Fruit fly (Drosophila melanogaster): ENCODE measurements around the gene CG33299.

The CG33299 gene

DNA sequence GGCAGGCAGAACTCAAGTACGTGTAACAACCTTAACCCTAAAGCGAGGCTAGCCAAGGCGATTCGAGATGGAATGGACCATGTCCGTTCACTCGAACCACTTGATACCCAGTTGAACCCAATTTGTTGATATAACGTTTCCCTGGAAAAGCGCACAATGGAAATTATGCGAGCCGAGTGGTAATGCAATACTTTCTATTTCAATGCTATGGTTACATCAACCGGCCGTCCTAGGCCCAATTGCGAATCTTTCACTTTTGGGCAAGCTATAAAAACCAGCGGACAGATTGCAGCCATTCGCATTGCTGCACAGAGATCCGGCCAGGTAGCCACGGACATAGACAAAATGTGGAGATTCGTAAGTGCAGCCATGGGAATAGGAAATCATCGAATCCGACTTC is at the start of gene CG33299:
Gene CG33299, plus strand, starts transcription at position 301 of the 400 bp plus-strand sequence.
- TF ChIP-seq Dll (optimal IDR thresholded peaks at IDR 0.05) (no peak), EcR (GFP tag; optimal IDR thresholded peaks at IDR 0.05) (no peak), psq (optimal IDR thresholded peaks at IDR 0.05) (no peak), pan (optimal IDR thresholded peaks at IDR 0.05) (no peak), CG8478 (optimal IDR thresholded peaks at IDR 0.05) (no peak), usp (GFP tag; optimal IDR thresholded peaks at IDR 0.05) (no peak)

dm6 chr2L:9607997-9608563 is 48.3 kb upstream of the CG33299 start, which contains the start of gene gcm2:
gcm2 (plus strand) TSS chr2L:9608562.
- no peak for TF ChIP-seq usp (GFP tag; optimal IDR thresholded peaks at IDR 0.05)
- no peak for TF ChIP-seq Dll (optimal IDR thresholded peaks at IDR 0.05)
- TF ChIP-seq EcR (GFP tag; optimal IDR thresholded peaks at IDR 0.05), result no peak
- TF ChIP-seq psq (optimal IDR thresholded peaks at IDR 0.05), result no peak
- no peak for TF ChIP-seq pan (optimal IDR thresholded peaks at IDR 0.05)
- no peak for TF ChIP-seq CG8478 (optimal IDR thresholded peaks at IDR 0.05)

- TF ChIP-seq CG8478 (optimal IDR thresholded peaks at IDR 0.05) (no peak), usp (GFP tag; optimal IDR thresholded peaks at IDR 0.05) (no peak), pan (optimal IDR thresholded peaks at IDR 0.05) (no peak), EcR (GFP tag; optimal IDR thresholded peaks at IDR 0.05) (no peak), Dll (optimal IDR thresholded peaks at IDR 0.05) (no peak), psq (optimal IDR thresholded peaks at IDR 0.05) (no peak)
Observed at dm6 chr2L:9609337-9609856, 47.0 kb upstream of the CG33299 start.

DNA sequence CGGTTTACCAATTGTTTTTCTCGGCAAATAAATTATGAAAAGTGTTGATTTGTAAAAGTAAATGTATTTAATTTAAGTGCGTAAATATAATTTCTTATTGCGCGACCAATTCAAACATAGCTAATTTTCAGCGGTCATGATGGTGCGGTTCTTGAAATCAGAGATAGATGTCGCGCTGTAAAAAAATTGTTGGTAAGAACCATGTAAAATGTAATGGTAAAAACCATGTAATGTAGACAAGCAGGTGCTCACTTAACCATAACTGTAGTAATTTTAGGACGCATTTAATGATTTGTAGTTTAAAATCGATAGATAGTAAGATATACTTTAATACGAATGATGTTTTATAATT is 43.8 kb upstream of the CG33299 start:
- TF ChIP-seq CG8478 (optimal IDR thresholded peaks at IDR 0.05) (no peak), pan (optimal IDR thresholded peaks at IDR 0.05) (no peak), usp (GFP tag; optimal IDR thresholded peaks at IDR 0.05) (no peak), psq (optimal IDR thresholded peaks at IDR 0.05) (no peak)

DNA sequence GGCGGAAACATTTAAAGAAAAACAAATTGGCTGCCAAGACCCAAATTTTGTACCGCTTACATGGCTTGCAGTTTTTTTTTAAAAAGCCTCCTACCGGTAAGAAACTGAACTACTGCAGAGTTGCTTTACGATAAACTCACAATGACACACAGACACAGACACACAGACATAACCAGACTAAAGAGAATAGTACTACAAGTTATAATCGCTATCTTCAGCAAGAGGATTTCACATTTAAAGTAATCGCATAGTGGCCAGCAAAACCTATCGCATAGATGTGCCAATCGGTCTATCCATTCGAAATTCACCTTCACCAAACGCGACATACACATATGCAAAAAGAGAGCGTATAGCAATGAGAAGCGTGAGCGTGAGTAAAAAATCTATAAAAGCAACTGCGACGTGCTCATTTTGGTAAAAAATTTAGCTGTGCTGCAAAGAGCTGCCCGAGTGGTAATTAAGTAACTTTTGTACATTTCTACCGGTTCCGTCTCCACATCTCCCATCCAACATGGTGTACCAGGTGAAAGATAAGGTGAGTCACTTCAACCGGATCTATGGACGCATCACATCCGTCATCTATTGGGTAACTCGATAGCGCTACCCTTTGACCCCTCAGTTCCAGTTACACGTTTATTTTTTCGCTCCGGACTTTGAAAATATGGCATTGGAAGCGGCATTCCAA is 43.3 kb upstream of the CG33299 start, which contains the start of gene Trx2:
Gene Trx2, plus strand, starts transcription at position 161 of the 685 bp plus-strand sequence.
- no peak for TF ChIP-seq CG8478 (optimal IDR thresholded peaks at IDR 0.05)
- TF ChIP-seq EcR (GFP tag; optimal IDR thresholded peaks at IDR 0.05), result no peak
- TF ChIP-seq usp (GFP tag; optimal IDR thresholded peaks at IDR 0.05), result no peak
- TF ChIP-seq pan (optimal IDR thresholded peaks at IDR 0.05), result no peak
- no peak for TF ChIP-seq Dll (optimal IDR thresholded peaks at IDR 0.05)
- no peak for TF ChIP-seq psq (optimal IDR thresholded peaks at IDR 0.05)

dm6 chr2L:9613922-9614321 is 42.5 kb upstream of the CG33299 start:
- TF ChIP-seq usp (GFP tag; optimal IDR thresholded peaks at IDR 0.05), result no peak

dm6 chr2L:9614674-9615258 is 41.6 kb upstream of the CG33299 start:
- no peak for TF ChIP-seq CG8478 (optimal IDR thresholded peaks at IDR 0.05)
- TF ChIP-seq Dll (optimal IDR thresholded peaks at IDR 0.05), result no peak
- no peak for TF ChIP-seq usp (GFP tag; optimal IDR thresholded peaks at IDR 0.05)
- no peak for TF ChIP-seq EcR (GFP tag; optimal IDR thresholded peaks at IDR 0.05)
- no peak for TF ChIP-seq psq (optimal IDR thresholded peaks at IDR 0.05)
- TF ChIP-seq pan (optimal IDR thresholded peaks at IDR 0.05), result no peak

dm6 chr2L:9615561-9615960 is 40.8 kb upstream of the CG33299 start:
- TF ChIP-seq pan (optimal IDR thresholded peaks at IDR 0.05) (no peak), psq (optimal IDR thresholded peaks at IDR 0.05) (no peak), EcR (GFP tag; optimal IDR thresholded peaks at IDR 0.05) (no peak), CG8478 (optimal IDR thresholded peaks at IDR 0.05) (no peak), Dll (optimal IDR thresholded peaks at IDR 0.05) (no peak)

dm6 chr2L:9615983-9616519 is 40.3 kb upstream of the CG33299 start, which contains the start of gene GlcAT-S:
GlcAT-S (plus strand) TSS chr2L:9616469.
- TF ChIP-seq pan (optimal IDR thresholded peaks at IDR 0.05), result no peak
- no peak for TF ChIP-seq Dll (optimal IDR thresholded peaks at IDR 0.05)
- no peak for TF ChIP-seq psq (optimal IDR thresholded peaks at IDR 0.05)
- TF ChIP-seq usp (GFP tag; optimal IDR thresholded peaks at IDR 0.05), result no peak
- TF ChIP-seq EcR (GFP tag; optimal IDR thresholded peaks at IDR 0.05), result no peak

- TF ChIP-seq pan (optimal IDR thresholded peaks at IDR 0.05) (no peak), CG8478 (optimal IDR thresholded peaks at IDR 0.05) (no peak), usp (GFP tag; optimal IDR thresholded peaks at IDR 0.05) (no peak), psq (optimal IDR thresholded peaks at IDR 0.05) (no peak), Dll (optimal IDR thresholded peaks at IDR 0.05) (no peak), EcR (GFP tag; optimal IDR thresholded peaks at IDR 0.05) (no peak)
Observed at dm6 chr2L:9616654-9617053, 39.7 kb upstream of the CG33299 start.

dm6 chr2L:9617908-9618307 is 38.5 kb upstream of the CG33299 start:
- TF ChIP-seq CG8478 (optimal IDR thresholded peaks at IDR 0.05) (no peak), EcR (GFP tag; optimal IDR thresholded peaks at IDR 0.05) (no peak), usp (GFP tag; optimal IDR thresholded peaks at IDR 0.05) (no peak), psq (optimal IDR thresholded peaks at IDR 0.05) (no peak), pan (optimal IDR thresholded peaks at IDR 0.05) (no peak), Dll (optimal IDR thresholded peaks at IDR 0.05) (no peak)

DNA sequence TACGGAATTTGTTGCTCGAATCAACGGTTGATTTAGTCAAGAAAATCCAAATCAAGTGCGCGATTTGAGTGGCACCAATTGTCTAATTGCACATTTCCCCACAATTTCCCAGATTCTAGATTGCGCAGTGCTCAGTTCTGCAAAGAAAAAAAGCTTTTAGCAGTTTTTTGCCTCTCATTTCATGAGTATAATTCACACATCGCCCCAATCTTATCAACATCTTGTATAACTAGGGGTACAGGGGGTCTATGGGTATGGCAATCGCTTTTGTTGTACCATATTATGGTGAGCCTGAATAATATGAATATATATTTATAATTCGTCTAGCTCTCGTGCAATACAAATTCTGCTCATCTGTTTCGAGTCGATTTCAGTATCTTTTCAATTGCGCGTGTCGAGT is 37.5 kb upstream of the CG33299 start:
- no peak for TF ChIP-seq CG8478 (optimal IDR thresholded peaks at IDR 0.05)
- no peak for TF ChIP-seq Dll (optimal IDR thresholded peaks at IDR 0.05)
- TF ChIP-seq usp (GFP tag; optimal IDR thresholded peaks at IDR 0.05), result no peak
- no peak for TF ChIP-seq psq (optimal IDR thresholded peaks at IDR 0.05)
- TF ChIP-seq pan (optimal IDR thresholded peaks at IDR 0.05), result no peak
- no peak for TF ChIP-seq EcR (GFP tag; optimal IDR thresholded peaks at IDR 0.05)
